Worm (Caenorhabditis elegans) whole organism, young adult: ENCODE data around the gene F54D5.5.

Source experiments
- B0019.2 ChIP-seq: fragments of 200-800 bp; sonication (Bioruptor generic); conservative IDR thresholded peaks from 2 replicates; pipeline ENCODE4 v1.3.6; 2022; ENCODE audit warnings: missing genetic modification reagents, missing genetic modification characterization, missing compliant biosample characterization
- B0035.1 ChIP-seq: sonication (generic microtip); optimal IDR thresholded peaks from 2 replicates; lab custom pipeline; 2016; ENCODE audit warnings: missing genetic modification characterization, mild to moderate bottlenecking, missing compliant biosample characterization, missing genotype, missing genetic modification reagents
- B0261.1 ChIP-seq: sonication (generic microtip); optimal IDR thresholded peaks from 2 replicates; lab custom pipeline; 2016; ENCODE audit warnings: mild to moderate bottlenecking, missing genetic modification characterization, moderate library complexity, missing compliant biosample characterization
- F22D6.2 ChIP-seq: sonication (generic microtip); optimal IDR thresholded peaks from 2 replicates; lab custom pipeline; 2016; ENCODE audit warnings: mild to moderate bottlenecking, missing genetic modification characterization, missing compliant biosample characterization
- F33H1.4 ChIP-seq: fragments of 200-800 bp; sonication (Bioruptor generic); IDR thresholded peaks from 2 replicates; pipeline ENCODE4 v1.3.6; 2022; ENCODE audit warnings: missing genetic modification reagents, missing genetic modification characterization, missing compliant biosample characterization
- F52B5.7 ChIP-seq: sonication (generic microtip); optimal IDR thresholded peaks from 2 replicates; lab custom pipeline; 2016; ENCODE audit warnings: mild to moderate bottlenecking, missing genetic modification characterization, missing compliant biosample characterization
- K12H6.12 ChIP-seq: fragments of 200-800 bp; sonication (Bioruptor generic); optimal IDR thresholded peaks from 2 replicates; lab custom pipeline; 2018; ENCODE audit warnings: mild to moderate bottlenecking, missing genetic modification characterization, missing compliant biosample characterization
- ZK185.1 ChIP-seq: sonication (generic microtip); optimal IDR thresholded peaks from 2 replicates; lab custom pipeline; 2016; ENCODE audit warnings: mild to moderate bottlenecking, missing genetic modification characterization, missing compliant biosample characterization; ENCODE audit not compliant: poor library complexity, severe bottlenecking
- athp-1 ChIP-seq: sonication (generic microtip); optimal IDR thresholded peaks from 2 replicates; lab custom pipeline; 2017; ENCODE audit warnings: mild to moderate bottlenecking, missing genetic modification characterization, missing compliant biosample characterization
- attf-5 ChIP-seq: fragments of 200-800 bp; sonication (Bioruptor generic); optimal IDR thresholded peaks from 2 replicates; lab custom pipeline; 2018; ENCODE audit warnings: mild to moderate bottlenecking, missing genetic modification characterization, missing compliant biosample characterization
- bed-1 ChIP-seq: fragments of 200-800 bp; sonication (Bioruptor generic); IDR thresholded peaks from 2 replicates; pipeline ENCODE4 v1.3.6; 2022; ENCODE audit warnings: missing genetic modification reagents, missing genetic modification characterization, missing compliant biosample characterization
- bed-2 ChIP-seq: fragments of 200-800 bp; sonication (Bioruptor generic); IDR thresholded peaks from 2 replicates; pipeline ENCODE4 v1.3.6; 2022; ENCODE audit warnings: missing genetic modification reagents, missing genetic modification characterization, missing compliant biosample characterization
- ceh-100 ChIP-seq: fragments of 200-800 bp; sonication (Bioruptor generic); IDR thresholded peaks from 2 replicates; pipeline ENCODE4 v1.3.6; 2022; ENCODE audit warnings: missing genetic modification reagents, missing genetic modification characterization, missing compliant biosample characterization
- ceh-58 ChIP-seq: fragments of 200-800 bp; sonication (Bioruptor generic); IDR thresholded peaks from 2 replicates; pipeline ENCODE4 v1.3.6; 2022; ENCODE audit warnings: missing genetic modification characterization, missing compliant biosample characterization
- chd-7 ChIP-seq: sonication (generic microtip); optimal IDR thresholded peaks from 2 replicates; lab custom pipeline; 2016; ENCODE audit warnings: mild to moderate bottlenecking, missing genetic modification characterization, moderate library complexity, missing compliant biosample characterization
- dox-1 ChIP-seq: fragments of 200-800 bp; sonication (Bioruptor generic); IDR thresholded peaks from 2 replicates; pipeline ENCODE4 v1.3.6; 2022; ENCODE audit warnings: missing genetic modification reagents, missing genetic modification characterization, missing compliant biosample characterization
- dpff-1 ChIP-seq: sonication (generic microtip); optimal IDR thresholded peaks from 2 replicates; lab custom pipeline; 2017; ENCODE audit warnings: mild to moderate bottlenecking, missing genetic modification characterization, missing compliant biosample characterization
- dpl-1 ChIP-seq: fragments of 150-350 bp; optimal IDR thresholded peaks from 2 replicates; lab custom pipeline; 2014; ENCODE audit warnings: missing biosample characterization, missing genetic modification reagents, missing genetic modification characterization
- efl-1 ChIP-seq: fragments of 150-350 bp; optimal IDR thresholded peaks from 2 replicates; lab custom pipeline; 2014; ENCODE audit warnings: missing biosample characterization, missing genetic modification reagents, missing genetic modification characterization
- egl-44 ChIP-seq: fragments of 200-800 bp; sonication (Bioruptor generic); IDR thresholded peaks from 2 replicates; pipeline ENCODE4 v1.3.6; 2022; ENCODE audit warnings: missing genetic modification reagents, missing genetic modification characterization, missing compliant biosample characterization
- egrh-3 ChIP-seq: fragments of 200-800 bp; sonication (Bioruptor generic); IDR thresholded peaks from 2 replicates; pipeline ENCODE4 v1.3.6; 2022; ENCODE audit warnings: missing genetic modification reagents, missing genetic modification characterization, missing compliant biosample characterization
- ets-4 ChIP-seq: fragments of 200-800 bp; sonication (Bioruptor generic); optimal IDR thresholded peaks from 2 replicates; lab custom pipeline; 2018; ENCODE audit warnings: mild to moderate bottlenecking, missing genetic modification characterization, missing compliant biosample characterization
- hmg-20 ChIP-seq: fragments of 200-800 bp; sonication (Bioruptor generic); IDR thresholded peaks from 2 replicates; pipeline ENCODE4 v1.3.6; 2022; ENCODE audit warnings: missing genetic modification reagents, missing genetic modification characterization, missing compliant biosample characterization
- hrde-1 ChIP-seq: sonication (generic microtip); optimal IDR thresholded peaks from 2 replicates; lab custom pipeline; 2016; ENCODE audit warnings: missing genetic modification characterization, mild to moderate bottlenecking, missing compliant biosample characterization, moderate library complexity, missing genotype, missing genetic modification reagents, borderline replicate concordance
- hsf-1 ChIP-seq: fragments of 200-800 bp; sonication (Bioruptor generic); IDR thresholded peaks from 2 replicates; pipeline ENCODE4 v1.3.6; 2022; ENCODE audit warnings: missing genetic modification reagents, missing genetic modification characterization, missing compliant biosample characterization
- let-526 ChIP-seq: fragments of 200-800 bp; sonication (Bioruptor generic); IDR thresholded peaks from 2 replicates; pipeline ENCODE4 v1.3.6; 2022; ENCODE audit warnings: missing genetic modification reagents, missing genetic modification characterization, missing compliant biosample characterization
- lin-35 ChIP-seq, 3 experiments: fragments of 150-350 bp in 2 of 3; sonication (generic microtip) in 1 of 3; optimal IDR thresholded peaks; 2 replicates each; lab custom pipeline; 2014 to 2018; ENCODE audit warnings: missing biosample characterization in 3 of 3, missing genetic modification characterization in 3 of 3, missing genetic modification reagents in 3 of 3
- lin-40 ChIP-seq: sonication (generic microtip); optimal IDR thresholded peaks from 2 replicates; lab custom pipeline; 2016; ENCODE audit warnings: missing genetic modification characterization, mild to moderate bottlenecking, missing compliant biosample characterization, missing genotype, missing genetic modification reagents
- lir-1 ChIP-seq: fragments of 200-800 bp; sonication (Bioruptor generic); conservative IDR thresholded peaks from 2 replicates; pipeline ENCODE4 v1.3.6; 2022; ENCODE audit warnings: missing genetic modification reagents, missing genetic modification characterization, missing compliant biosample characterization
- madf-3 ChIP-seq: fragments of 200-800 bp; sonication (Bioruptor generic); IDR thresholded peaks from 2 replicates; pipeline ENCODE4 v1.3.6; 2022; ENCODE audit warnings: missing genetic modification reagents, missing genetic modification characterization, missing compliant biosample characterization
- madf-6 ChIP-seq: fragments of 200-800 bp; sonication (Bioruptor generic); IDR thresholded peaks from 2 replicates; pipeline ENCODE4 v1.3.6; 2022; ENCODE audit warnings: missing genetic modification reagents, missing genetic modification characterization, missing compliant biosample characterization
- nhr-179 ChIP-seq: sonication (generic microtip); optimal IDR thresholded peaks from 2 replicates; lab custom pipeline; 2016; ENCODE audit warnings: mild to moderate bottlenecking, missing genetic modification characterization, missing compliant biosample characterization
- nhr-27 ChIP-seq: fragments of 200-800 bp; sonication (Bioruptor generic); optimal IDR thresholded peaks from 2 replicates; lab custom pipeline; 2018; ENCODE audit warnings: mild to moderate bottlenecking, missing genetic modification characterization, moderate library complexity, missing compliant biosample characterization
- nhr-80 ChIP-seq: sonication (generic microtip); optimal IDR thresholded peaks from 2 replicates; lab custom pipeline; 2016; ENCODE audit warnings: missing genetic modification characterization, missing compliant biosample characterization
- pha-4 ChIP-seq: fragments of 150-350 bp; sonication (generic microtip); optimal IDR thresholded peaks from 2 replicates; lab custom pipeline; 2014; ENCODE audit warnings: missing biosample characterization, missing genetic modification reagents, missing genetic modification characterization
- rcor-1 ChIP-seq: fragments of 200-800 bp; sonication (Bioruptor generic); IDR thresholded peaks from 2 replicates; pipeline ENCODE4 v1.3.6; 2022; ENCODE audit warnings: missing genetic modification reagents, missing genetic modification characterization, missing compliant biosample characterization
- repo-1 ChIP-seq: sonication (generic microtip); optimal IDR thresholded peaks from 2 replicates; lab custom pipeline; 2017; ENCODE audit warnings: mild to moderate bottlenecking, missing genetic modification characterization, missing compliant biosample characterization
- sea-2 ChIP-seq: fragments of 200-800 bp; sonication (Bioruptor generic); IDR thresholded peaks from 2 replicates; pipeline ENCODE4 v1.3.6; 2022; ENCODE audit warnings: missing genetic modification characterization, missing compliant biosample characterization
- snpc-1.1 ChIP-seq: sonication (generic microtip); optimal IDR thresholded peaks from 2 replicates; lab custom pipeline; 2017; ENCODE audit warnings: missing genetic modification characterization, mild to moderate bottlenecking, missing compliant biosample characterization, antibody characterized with exemption, moderate library complexity, missing genotype, missing genetic modification reagents; ENCODE audit not compliant: insufficient read depth
- snpc-1.3 ChIP-seq: sonication (generic microtip); optimal IDR thresholded peaks from 2 replicates; lab custom pipeline; 2017; ENCODE audit warnings: missing genetic modification characterization, mild to moderate bottlenecking, missing compliant biosample characterization, antibody characterized with exemption, moderate library complexity, missing genotype, missing genetic modification reagents; ENCODE audit not compliant: insufficient read depth
- snpc-3.4 ChIP-seq: sonication (generic microtip); optimal IDR thresholded peaks from 2 replicates; lab custom pipeline; 2017; ENCODE audit warnings: missing genetic modification characterization, mild to moderate bottlenecking, missing compliant biosample characterization, antibody characterized with exemption, moderate library complexity, missing genotype, missing genetic modification reagents
- snpc-4 ChIP-seq, 5 experiments: fragments of 150-350 bp in 1 of 5; sonication (generic microtip) in 4 of 5; optimal IDR thresholded peaks; 2 replicates each; lab custom pipeline; 2014 to 2018; ENCODE audit warnings: missing genetic modification characterization in 5 of 5, missing biosample characterization in 3 of 5, antibody characterized with exemption in 2 of 5, mild to moderate bottlenecking in 2 of 5, missing compliant biosample characterization in 2 of 5, missing genotype in 2 of 5, moderate library complexity in 2 of 5, missing genetic modification reagents in 1 of 5
- sptf-2 ChIP-seq: fragments of 200-800 bp; sonication (Bioruptor generic); optimal IDR thresholded peaks from 2 replicates; lab custom pipeline; 2018; ENCODE audit warnings: mild to moderate bottlenecking, missing genetic modification characterization, missing compliant biosample characterization
- xnd-1 ChIP-seq: sonication (generic microtip); optimal IDR thresholded peaks from 2 replicates; lab custom pipeline; 2016; ENCODE audit warnings: missing genotype, missing genetic modification reagents, missing genetic modification characterization, missing compliant biosample characterization
- ztf-22 ChIP-seq: fragments of 200-800 bp; sonication (Bioruptor generic); optimal IDR thresholded peaks from 2 replicates; lab custom pipeline; 2018; ENCODE audit warnings: mild to moderate bottlenecking, missing genetic modification characterization, moderate library complexity, missing compliant biosample characterization
- ztf-25 ChIP-seq: fragments of 200-800 bp; sonication (Bioruptor generic); IDR thresholded peaks from 2 replicates; pipeline ENCODE4 v1.3.6; 2022; ENCODE audit warnings: missing genetic modification reagents, missing genetic modification characterization, missing compliant biosample characterization
- ztf-28 ChIP-seq: fragments of 200-800 bp; sonication (Bioruptor generic); IDR thresholded peaks from 2 replicates; pipeline ENCODE4 v1.3.6; 2022; ENCODE audit warnings: missing genetic modification reagents, missing genetic modification characterization, missing compliant biosample characterization
- ztf-3 ChIP-seq: fragments of 200-800 bp; sonication (Bioruptor generic); optimal IDR thresholded peaks from 2 replicates; lab custom pipeline; 2018; ENCODE audit warnings: mild to moderate bottlenecking, missing genetic modification characterization, missing compliant biosample characterization

The F54D5.5 gene

ce11 chrII:11577861-11578260, 11.0 kb upstream of the F54D5.5 start (continued):
- TF ChIP-seq rcor-1 (GFP tag; lab: Robert Waterston, UW): peak; percentile 73
- TF ChIP-seq F52B5.7 (tag; lab: Kevin White, UChicago): no peak
- no peak for TF ChIP-seq nhr-179 (tag; lab: Kevin White, UChicago)
- no peak for TF ChIP-seq ztf-28 (GFP tag; lab: Robert Waterston, UW)
- no peak for TF ChIP-seq nhr-27 (tag; lab: Kevin White, UChicago)
- TF ChIP-seq snpc-1.1 (tag; lab: Kevin White, UChicago): no peak
- peak; percentile 93 for TF ChIP-seq xnd-1 (tag; lab: Kevin White, UChicago)
- TF ChIP-seq K12H6.12: no peak
- no peak for TF ChIP-seq hrde-1
- TF ChIP-seq ZK185.1: no peak
- TF ChIP-seq nhr-80: no peak
- TF ChIP-seq attf-5 (GFP tag; lab: Kevin White, UChicago): no peak
- TF ChIP-seq ztf-25 (GFP tag; lab: Robert Waterston, UW): no peak
- TF ChIP-seq bed-1 (GFP tag; lab: Robert Waterston, UW): no peak
- peak; percentile 89 for TF ChIP-seq dpl-1 (GFP tag; lab: Kevin White, UChicago)
- no peak for TF ChIP-seq pha-4 (tag; lab: Kevin White, UChicago)
- TF ChIP-seq dox-1 (GFP tag; lab: Robert Waterston, UW): peak; percentile 81
- no peak for TF ChIP-seq egrh-3 (GFP tag; lab: Robert Waterston, UW)
- TF ChIP-seq madf-6: peak; percentile 99
- peak; percentile 47 for TF ChIP-seq snpc-3.4 (tag; lab: Kevin White, UChicago)
- peak; percentile 91 for TF ChIP-seq madf-3
- 0 out of 2 replicates have a peak, but pooled peaks have one; percentile 25 for TF ChIP-seq lir-1 (GFP tag; lab: Robert Waterston, UW)
- no peak for TF ChIP-seq egl-44 (GFP tag; lab: Robert Waterston, UW)
- peak; percentile 88 for TF ChIP-seq hsf-1
- TF ChIP-seq chd-7 (tag; lab: Kevin White, UChicago): no peak
- peak; percentile 13 for TF ChIP-seq athp-1 (tag; lab: Kevin White, UChicago)
- TF ChIP-seq bed-2 (GFP tag; lab: Robert Waterston, UW): no peak
- no peak for TF ChIP-seq ztf-22 (GFP tag; lab: Kevin White, UChicago)
- peak; percentile 83 for TF ChIP-seq B0019.2 (GFP tag; lab: Robert Waterston, UW)
- peak; percentile 96 for TF ChIP-seq F33H1.4 (GFP tag; lab: Robert Waterston, UW)
- no peak for TF ChIP-seq B0035.1
- TF ChIP-seq snpc-1.3 (tag; lab: Kevin White, UChicago): peak; percentile 47
- TF ChIP-seq sptf-2 (GFP tag; lab: Kevin White, UChicago): no peak
- no peak for TF ChIP-seq dpff-1
- TF ChIP-seq snpc-4 (GFP tag; optimal IDR thresholded peaks at IDR 0.05; lab: Kevin White, UChicago): no peak
- TF ChIP-seq snpc-4 (tag; optimal IDR thresholded peaks at IDR 0.05; lab: Kevin White, UChicago): peak in 2 of 4 experiments; percentile 2 to 44
- TF ChIP-seq let-526 (GFP tag; lab: Robert Waterston, UW): no peak
- TF ChIP-seq lin-40: no peak
- TF ChIP-seq F22D6.2 (tag; lab: Kevin White, UChicago): no peak
- TF ChIP-seq efl-1 (GFP tag; lab: Kevin White, UChicago): peak; percentile 97
- TF ChIP-seq hmg-20 (GFP tag; lab: Robert Waterston, UW): no peak
- no peak for TF ChIP-seq ets-4
- no peak for TF ChIP-seq ceh-58
- no peak for TF ChIP-seq B0261.1 (tag; lab: Kevin White, UChicago)
- no peak for TF ChIP-seq sea-2 (GFP tag; lab: Robert Waterston, UW)
- TF ChIP-seq lin-35 (GFP tag; optimal IDR thresholded peaks at IDR 0.05; lab: Kevin White, UChicago): peak in 1 of 3 experiments; percentile 77
- TF ChIP-seq ztf-3 (GFP tag; lab: Kevin White, UChicago): no peak
- TF ChIP-seq ceh-100 (GFP tag; lab: Robert Waterston, UW): peak; percentile 18; the same call in 1 of the 2 replicates
- no peak for TF ChIP-seq repo-1 (tag; lab: Kevin White, UChicago)
